Fruit fly (Drosophila melanogaster) whole organism, embryonic: Measurements from ENCODE around the gene MED27.

Source experiments
- Atf6 ChIP-seq: fragments of 200-800 bp; sonication (Bioruptor generic); IDR thresholded peaks from 2 replicates; pipeline ENCODE4 v1.3.6; 2022; ENCODE audit warnings: missing biosample characterization, missing genetic modification characterization
- Blimp-1 ChIP-seq: fragments of 200-800 bp; sonication (Bioruptor generic); optimal IDR thresholded peaks from 3 replicates; lab custom pipeline; 2018; ENCODE audit warnings: missing biosample characterization, missing genetic modification characterization, mild to moderate bottlenecking, moderate library complexity, missing genetic modification reagents
- CG10321 ChIP-seq: fragments of 200-800 bp; sonication (Bioruptor generic); IDR thresholded peaks from 2 replicates; pipeline ENCODE4 v1.3.6; 2022; ENCODE audit warnings: missing biosample characterization, missing genetic modification characterization
- CG11247 ChIP-seq: fragments of 200-800 bp; sonication (Bioruptor generic); IDR thresholded peaks from 2 replicates; pipeline ENCODE4 v1.3.6; 2022; ENCODE audit warnings: missing biosample characterization, missing genetic modification characterization
- CG12769 ChIP-seq: fragments of 200-800 bp; sonication (Bioruptor generic); optimal IDR thresholded peaks from 2 replicates; lab custom pipeline; 2019; ENCODE audit warnings: missing biosample characterization, mild to moderate bottlenecking, missing genetic modification characterization, moderate library complexity
- CG13123 ChIP-seq: fragments of 200-800 bp; sonication (Bioruptor generic); optimal IDR thresholded peaks from 2 replicates; lab custom pipeline; 2016; ENCODE audit warnings: missing biosample characterization, missing genetic modification characterization
- CG13296 ChIP-seq: fragments of 200-800 bp; sonication (Bioruptor generic); optimal IDR thresholded peaks from 3 replicates; lab custom pipeline; 2018; ENCODE audit warnings: missing biosample characterization, mild to moderate bottlenecking, missing genetic modification characterization
- CG14667 ChIP-seq: fragments of 200-800 bp; sonication (Bioruptor generic); IDR thresholded peaks from 2 replicates; pipeline ENCODE4 v1.3.6; 2022; ENCODE audit warnings: missing biosample characterization, missing genetic modification characterization
- CG15601 ChIP-seq: fragments of 200-800 bp; sonication (Bioruptor generic); optimal IDR thresholded peaks from 3 replicates; lab custom pipeline; 2019; ENCODE audit warnings: missing biosample characterization, mild to moderate bottlenecking, missing genetic modification characterization, moderate library complexity
- CG18011 ChIP-seq: fragments of 200-800 bp; sonication (Bioruptor generic); optimal IDR thresholded peaks from 2 replicates; lab custom pipeline; 2017; ENCODE audit warnings: missing biosample characterization, missing genetic modification characterization, mild to moderate bottlenecking, moderate library complexity, missing genotype
- CG2202 ChIP-seq: fragments of 200-800 bp; sonication (Bioruptor generic); optimal IDR thresholded peaks from 2 replicates; lab custom pipeline; 2018; ENCODE audit warnings: missing biosample characterization, mild to moderate bottlenecking, missing genetic modification characterization
- CG31224 ChIP-seq: fragments of 200-800 bp; sonication (Bioruptor generic); IDR thresholded peaks from 2 replicates; pipeline ENCODE4 v1.3.6; 2022; ENCODE audit warnings: missing biosample characterization, missing genetic modification characterization
- CG33557 ChIP-seq: fragments of 200-800 bp; sonication (Bioruptor generic); optimal IDR thresholded peaks from 2 replicates; lab custom pipeline; 2019; ENCODE audit warnings: missing biosample characterization, mild to moderate bottlenecking, missing genetic modification characterization, moderate library complexity
- CG3407 ChIP-seq: fragments of 200-800 bp; sonication (Bioruptor generic); optimal IDR thresholded peaks from 2 replicates; lab custom pipeline; 2018; ENCODE audit warnings: missing biosample characterization, mild to moderate bottlenecking, missing genetic modification characterization
- CG34224 ChIP-seq: fragments of 200-800 bp; sonication (Bioruptor generic); IDR thresholded peaks from 3 replicates; pipeline ENCODE4 v1.3.6; 2022; ENCODE audit warnings: missing biosample characterization, missing genetic modification characterization; ENCODE audit not compliant: partially characterized antibody
- CG4707 ChIP-seq: fragments of 200-800 bp; sonication (Bioruptor generic); optimal IDR thresholded peaks from 2 replicates; lab custom pipeline; 2018; ENCODE audit warnings: missing biosample characterization, mild to moderate bottlenecking, missing genetic modification characterization, moderate library complexity
- CG6175 ChIP-seq: fragments of 200-800 bp; sonication (Bioruptor generic); IDR thresholded peaks from 3 replicates; pipeline ENCODE4 v1.3.6; 2022; ENCODE audit warnings: missing biosample characterization, missing genetic modification characterization
- CG6854 ChIP-seq: fragments of 200-800 bp; sonication (Bioruptor generic); optimal IDR thresholded peaks from 3 replicates; lab custom pipeline; 2017; ENCODE audit warnings: missing biosample characterization, mild to moderate bottlenecking, missing genetic modification characterization
- CHES-1-like ChIP-seq: fragments of 200-800 bp; sonication (Bioruptor generic); optimal IDR thresholded peaks from 2 replicates; lab custom pipeline; 2016; ENCODE audit warnings: missing biosample characterization, missing genetic modification characterization
- D19A ChIP-seq: fragments of 200-800 bp; optimal IDR thresholded peaks from 3 replicates; lab custom pipeline; 2019; ENCODE audit warnings: missing biosample characterization, mild to moderate bottlenecking, missing genetic modification characterization, moderate library complexity
- Dfd ChIP-seq, 2 experiments: fragments of >200 bp; optimal IDR thresholded peaks; 2 replicates each; lab custom pipeline; 2017; ENCODE audit warnings: missing biosample characterization in 2 of 2, missing genetic modification characterization in 2 of 2
- Hr51 ChIP-seq, 2 experiments: fragments of 200-800 bp; sonication (Bioruptor generic); optimal IDR thresholded peaks; 2 replicates in 1 of 2; 3 replicates in 1 of 2; lab custom pipeline; 2016 to 2018; ENCODE audit warnings: missing biosample characterization in 2 of 2, missing genetic modification characterization in 2 of 2, mild to moderate bottlenecking in 1 of 2, moderate library complexity in 1 of 2
- Myb ChIP-seq: fragments of 200-800 bp; sonication (Bioruptor generic); optimal IDR thresholded peaks from 2 replicates; lab custom pipeline; 2016; ENCODE audit warnings: missing biosample characterization, missing genetic modification characterization
- Side ChIP-seq: fragments of 200-800 bp; sonication (Bioruptor generic); optimal IDR thresholded peaks from 2 replicates; lab custom pipeline; 2016; ENCODE audit warnings: missing biosample characterization, missing genetic modification characterization
- Six4 ChIP-seq: fragments of 200-800 bp; sonication (Bioruptor generic); optimal IDR thresholded peaks from 2 replicates; lab custom pipeline; 2016; ENCODE audit warnings: missing biosample characterization, missing genetic modification characterization
- Taf1 ChIP-seq: fragments of 200-800 bp; sonication (Bioruptor generic); IDR thresholded peaks from 2 replicates; pipeline ENCODE4 v1.3.6; 2022; ENCODE audit warnings: missing biosample characterization, missing genetic modification characterization
- Usf ChIP-seq: fragments of 200-800 bp; sonication (Bioruptor generic); optimal IDR thresholded peaks from 2 replicates; lab custom pipeline; 2017; ENCODE audit warnings: missing genotype, missing biosample characterization, missing genetic modification characterization
- Vsx1 ChIP-seq: fragments of 200-800 bp; sonication (Bioruptor generic); optimal IDR thresholded peaks from 2 replicates; lab custom pipeline; 2017; ENCODE audit warnings: missing biosample characterization, mild to moderate bottlenecking, missing genetic modification characterization, missing genetic modification reagents
- ac ChIP-seq: fragments of 200-800 bp; sonication (Bioruptor generic); optimal IDR thresholded peaks from 3 replicates; lab custom pipeline; 2017; ENCODE audit warnings: missing biosample characterization, mild to moderate bottlenecking, missing genetic modification characterization
- bbx ChIP-seq: fragments of 200-800 bp; sonication (Bioruptor generic); IDR thresholded peaks from 2 replicates; pipeline ENCODE4 v1.3.6; 2022; ENCODE audit warnings: missing biosample characterization, missing genetic modification characterization; ENCODE audit not compliant: partially characterized antibody
- bowl ChIP-seq: fragments of 200-800 bp; sonication (Bioruptor generic); IDR thresholded peaks from 2 replicates; pipeline ENCODE4 v1.3.6; 2022; ENCODE audit warnings: missing biosample characterization, missing genetic modification characterization
- bsh ChIP-seq, 2 experiments: fragments of 200-800 bp; sonication (Bioruptor generic); optimal IDR thresholded peaks; 2 replicates each; lab custom pipeline; 2017 to 2018; ENCODE audit warnings: mild to moderate bottlenecking in 2 of 2, missing biosample characterization in 2 of 2, missing genetic modification characterization in 2 of 2, moderate library complexity in 1 of 2
- cas ChIP-seq: fragments of 200-800 bp; sonication (Bioruptor generic); IDR thresholded peaks from 2 replicates; pipeline ENCODE4 v1.3.6; 2022; ENCODE audit warnings: missing biosample characterization, missing genetic modification characterization
- corto ChIP-seq: fragments of 200-800 bp; sonication (Bioruptor generic); optimal IDR thresholded peaks from 2 replicates; lab custom pipeline; 2016; ENCODE audit warnings: missing biosample characterization, mild to moderate bottlenecking, missing genetic modification characterization, moderate library complexity
- crc ChIP-seq: fragments of 200-800 bp; sonication (Bioruptor generic); optimal IDR thresholded peaks from 2 replicates; lab custom pipeline; 2016; ENCODE audit warnings: missing biosample characterization, missing genetic modification characterization
- disco-r ChIP-seq: fragments of 200-800 bp; sonication (Bioruptor generic); optimal IDR thresholded peaks from 2 replicates; lab custom pipeline; 2016; ENCODE audit warnings: missing biosample characterization, missing genetic modification characterization
- gro ChIP-seq: fragments of 200-800 bp; sonication (Bioruptor generic); optimal IDR thresholded peaks from 2 replicates; lab custom pipeline; 2016; ENCODE audit warnings: missing biosample characterization, missing genetic modification characterization
- gt ChIP-seq: fragments of 200-800 bp; sonication (Bioruptor generic); IDR thresholded peaks from 2 replicates; pipeline ENCODE4 v1.3.6; 2022; ENCODE audit warnings: missing biosample characterization, missing genetic modification characterization
- ind ChIP-seq: fragments of 200-800 bp; sonication (Bioruptor generic); optimal IDR thresholded peaks from 3 replicates; lab custom pipeline; 2016; ENCODE audit warnings: missing biosample characterization, missing genetic modification characterization
- ken ChIP-seq: fragments of 200-800 bp; sonication (Bioruptor generic); IDR thresholded peaks from 3 replicates; pipeline ENCODE4 v1.3.6; 2022; ENCODE audit warnings: missing biosample characterization, missing genetic modification characterization
- klu ChIP-seq: fragments of 200-800 bp; sonication (Bioruptor generic); IDR thresholded peaks from 2 replicates; pipeline ENCODE4 v1.3.6; 2022; ENCODE audit warnings: missing biosample characterization, missing genetic modification characterization
- lmd ChIP-seq: fragments of 200-800 bp; sonication (Bioruptor generic); IDR thresholded peaks from 2 replicates; pipeline ENCODE4 v1.3.6; 2022; ENCODE audit warnings: missing biosample characterization, missing genetic modification characterization
- lov ChIP-seq, 2 experiments: fragments of 200-800 bp in 1 of 2; fragments of >200 bp in 1 of 2; sonication (Bioruptor generic) in 1 of 2; IDR thresholded peaks in 1 of 2; optimal IDR thresholded peaks in 1 of 2; 2 replicates in 1 of 2; 3 replicates in 1 of 2; pipeline versions ENCODE4 v1.3.6 to Lab custom; 2017 to 2022; ENCODE audit warnings: missing biosample characterization in 1 of 2, missing genetic modification characterization in 1 of 2
- org-1 ChIP-seq: fragments of 200-800 bp; sonication (Bioruptor generic); optimal IDR thresholded peaks from 2 replicates; lab custom pipeline; 2017; ENCODE audit warnings: missing biosample characterization, missing genetic modification characterization
- ranshi ChIP-seq: fragments of 200-800 bp; sonication (Bioruptor generic); IDR thresholded peaks from 2 replicates; pipeline ENCODE4 v1.3.6; 2022; ENCODE audit warnings: missing biosample characterization, missing genetic modification characterization
- shn ChIP-seq: fragments of 200-800 bp; sonication (Bioruptor generic); optimal IDR thresholded peaks from 3 replicates; lab custom pipeline; 2016; ENCODE audit warnings: missing biosample characterization, missing genetic modification characterization
- stwl ChIP-seq: fragments of 200-800 bp; sonication (Bioruptor generic); optimal IDR thresholded peaks from 3 replicates; lab custom pipeline; 2018; ENCODE audit warnings: missing biosample characterization, mild to moderate bottlenecking, missing genetic modification characterization, moderate library complexity
- wor ChIP-seq: fragments of 200-800 bp; sonication (Bioruptor generic); IDR thresholded peaks from 2 replicates; pipeline ENCODE4 v1.3.6; 2022; ENCODE audit warnings: missing biosample characterization, missing genetic modification characterization
- zf30C ChIP-seq: fragments of 200-800 bp; sonication (Bioruptor generic); optimal IDR thresholded peaks from 3 replicates; lab custom pipeline; 2018; ENCODE audit warnings: missing biosample characterization, mild to moderate bottlenecking, missing genetic modification characterization

MED27 gene

dm6 chr3R:5705469-5706067 lies 50.6 kb downstream of the MED27 start (continued):
- TF ChIP-seq CG18011 (GFP tag; lab: Kevin White, UChicago) (peak; percentile 23), klu (GFP tag; lab: Robert Waterston, UW) (peak; percentile 38; the same call in 1 of the 2 replicates), lov (optimal IDR thresholded peaks at IDR 0.05; lab: Kevin White, UChicago) (no peak), lov (GFP tag; IDR thresholded peaks at IDR 0.05; lab: Robert Waterston, UW) (no peak), D19A (tag; lab: Kevin White, UChicago) (no peak), disco-r (GFP tag; lab: Kevin White, UChicago) (no peak), Myb (GFP tag; lab: Kevin White, UChicago) (no peak), corto (GFP tag; lab: Kevin White, UChicago) (no peak), CG15601 (no peak), Taf1 (GFP tag; lab: Robert Waterston, UW) (no peak), ac (GFP tag; lab: Kevin White, UChicago) (no peak), CG13123 (GFP tag; lab: Kevin White, UChicago) (no peak), ranshi (GFP tag; lab: Robert Waterston, UW) (0 out of 2 replicates have a peak, but pooled peaks have one; percentile 18), CG34224 (GFP tag; lab: Robert Waterston, UW) (no peak), org-1 (GFP tag; lab: Kevin White, UChicago) (peak; percentile 61), Side (GFP tag; lab: Kevin White, UChicago) (peak; percentile 44), wor (peak; percentile 29; the same call in 1 of the 2 replicates), Vsx1 (GFP tag; lab: Kevin White, UChicago) (no peak), bsh (GFP tag; optimal IDR thresholded peaks at IDR 0.05; lab: Kevin White, UChicago) (peak in 1 of 2 experiments; percentile 76), stwl (tag; lab: Kevin White, UChicago) (no peak), zf30C (no peak), ind (GFP tag; lab: Kevin White, UChicago) (peak; percentile 42), CG12769 (tag; lab: Kevin White, UChicago) (no peak), CG31224 (no peak), crc (GFP tag; lab: Kevin White, UChicago) (no peak), Blimp-1 (GFP tag; lab: Kevin White, UChicago) (no peak), CG2202 (tag; lab: Kevin White, UChicago) (peak; percentile 12), bowl (no peak), bbx (GFP tag; lab: Robert Waterston, UW) (no peak), cas (GFP tag; lab: Robert Waterston, UW) (no peak), CG6854 (GFP tag; lab: Kevin White, UChicago) (no peak), Hr51 (GFP tag; optimal IDR thresholded peaks at IDR 0.05; lab: Kevin White, UChicago) (peak in 1 of 2 experiments; percentile 77), gro (GFP tag; lab: Kevin White, UChicago) (no peak), CG10321 (no peak), CG6175 (no peak), CG4707 (GFP tag; lab: Kevin White, UChicago) (no peak), CG13296 (no peak), Six4 (GFP tag; lab: Kevin White, UChicago) (peak; percentile 42), gt (GFP tag; lab: Robert Waterston, UW) (peak; percentile 38; the same call in 1 of the 2 replicates), CG11247 (GFP tag; lab: Robert Waterston, UW) (no peak; the same call in 1 of the 2 replicates), lmd (GFP tag; lab: Robert Waterston, UW) (peak; percentile 73), CG14667 (GFP tag; lab: Robert Waterston, UW) (no peak), CG3407 (GFP tag; lab: Kevin White, UChicago) (peak; percentile 36), CHES-1-like (GFP tag; lab: Kevin White, UChicago) (peak; percentile 26), shn (GFP tag; lab: Kevin White, UChicago) (peak; percentile 11), Atf6 (peak; percentile 55; the same call in 1 of the 2 replicates), ken (GFP tag; lab: Robert Waterston, UW) (no peak), Usf (GFP tag; lab: Kevin White, UChicago) (peak; percentile 25), CG33557 (GFP tag; lab: Kevin White, UChicago) (peak; percentile 34), Dfd (GFP tag; optimal IDR thresholded peaks at IDR 0.05; lab: Kevin White, UChicago) (no peak)
